Worm (Caenorhabditis elegans): Measurements from ENCODE around the gene ikke-1.

Gene ikke-1

ce11 chrIII:9017181-9017651 lies 33.3 kb downstream of the ikke-1 start, which contains the start of gene F59B2.12:
Gene F59B2.12 (plus strand): TSS chrIII:9017601.
- TF ChIP-seq efl-3 (GFP tag; optimal IDR thresholded peaks at IDR 0.05) (no peak), snu-23 (GFP tag; optimal IDR thresholded peaks at IDR 0.05) (no peak), lir-3 (tag; optimal IDR thresholded peaks at IDR 0.05; ENCODE audit: poor library complexity) (no peak), egl-13 (tag; optimal IDR thresholded peaks at IDR 0.05) (no peak), Y116A8C.19 (tag; optimal IDR thresholded peaks at IDR 0.05; ENCODE audit: borderline replicate concordance) (no peak), pag-3 (tag; optimal IDR thresholded peaks at IDR 0.05; ENCODE audit: borderline replicate concordance, insufficient read depth) (no peak), ztf-11 (tag; optimal IDR thresholded peaks at IDR 0.05) (no peak), nhr-19 (GFP tag; conservative IDR thresholded peaks at IDR 0.05) (no peak), vab-15 (tag; optimal IDR thresholded peaks at IDR 0.05) (no peak), grh-1 (GFP tag; IDR thresholded peaks at IDR 0.05) (no peak)

ce11 chrIII:9012309-9012708 lies 38.2 kb downstream of the ikke-1 start, which contains the start of gene F59B2.9:
Gene F59B2.9 (minus strand): TSS chrIII:9012409.
- no peak for TF ChIP-seq skn-1 (tag; optimal IDR thresholded peaks at IDR 0.05)
- TF ChIP-seq nhr-90 (tag; optimal IDR thresholded peaks at IDR 0.05; ENCODE audit: poor library complexity): no peak
- no peak for TF ChIP-seq F16B12.6 (tag; optimal IDR thresholded peaks at IDR 0.05)
- TF ChIP-seq irx-1 (tag; optimal IDR thresholded peaks at IDR 0.05): no peak
- no peak for TF ChIP-seq ama-1 (optimal IDR thresholded peaks at IDR 0.05)
- TF ChIP-seq jun-1 (tag; optimal IDR thresholded peaks at IDR 0.05): no peak
- no peak for TF ChIP-seq nhr-237 (tag; optimal IDR thresholded peaks at IDR 0.05)
- no peak for TF ChIP-seq ztf-11 (tag; optimal IDR thresholded peaks at IDR 0.05)
- TF ChIP-seq pag-3 (tag; optimal IDR thresholded peaks at IDR 0.05; ENCODE audit: borderline replicate concordance, insufficient read depth): no peak
- TF ChIP-seq fkh-4 (tag; optimal IDR thresholded peaks at IDR 0.05; ENCODE audit: borderline replicate concordance): no peak
- no peak for TF ChIP-seq egl-13 (tag; optimal IDR thresholded peaks at IDR 0.05)
- no peak for TF ChIP-seq lin-14 (GFP tag; optimal IDR thresholded peaks at IDR 0.05)
- TF ChIP-seq ceh-8 (GFP tag; optimal IDR thresholded peaks at IDR 0.05): no peak
- TF ChIP-seq tbx-2 (tag; optimal IDR thresholded peaks at IDR 0.05): no peak
- TF ChIP-seq alr-1 (tag; optimal IDR thresholded peaks at IDR 0.05; ENCODE audit: borderline replicate concordance): no peak
- TF ChIP-seq pax-3 (tag; optimal IDR thresholded peaks at IDR 0.05): no peak
- no peak for TF ChIP-seq vab-15 (tag; optimal IDR thresholded peaks at IDR 0.05)
- no peak for TF ChIP-seq elt-2 (tag; optimal IDR thresholded peaks at IDR 0.05)

- no peak for TF ChIP-seq mdl-1 (tag; optimal IDR thresholded peaks at IDR 0.05)
- no peak for TF ChIP-seq C04F5.9 (tag; optimal IDR thresholded peaks at IDR 0.05)
- TF ChIP-seq pqm-1 (tag; optimal IDR thresholded peaks at IDR 0.05): no peak
- no peak for TF ChIP-seq ceh-88 (GFP tag; IDR thresholded peaks at IDR 0.05)
- TF ChIP-seq dsc-1 (tag; optimal IDR thresholded peaks at IDR 0.05): no peak
- no peak for TF ChIP-seq ceh-82 (tag; optimal IDR thresholded peaks at IDR 0.05)
- TF ChIP-seq lin-14 (GFP tag; optimal IDR thresholded peaks at IDR 0.05): no peak
- TF ChIP-seq efl-3 (GFP tag; optimal IDR thresholded peaks at IDR 0.05): no peak
- TF ChIP-seq nhr-12 (tag; optimal IDR thresholded peaks at IDR 0.05): no peak
- no peak for TF ChIP-seq fos-1 (tag; optimal IDR thresholded peaks at IDR 0.05)
- TF ChIP-seq tlp-1 (tag; optimal IDR thresholded peaks at IDR 0.05): no peak
These were observed 40.5 kb downstream of the ikke-1 start, which contains the start of gene F59B2.8 for ce11 chrIII:9010047-9010446. Gene F59B2.8 (minus strand): TSS chrIII:9010197.

- TF ChIP-seq elt-2 (tag; optimal IDR thresholded peaks at IDR 0.05) (peak; percentile 59), egl-13 (tag; optimal IDR thresholded peaks at IDR 0.05) (no peak), blmp-1 (tag; optimal IDR thresholded peaks at IDR 0.05) (no peak), unc-130 (tag; optimal IDR thresholded peaks at IDR 0.05) (no peak), lin-14 (GFP tag; optimal IDR thresholded peaks at IDR 0.05) (peak; percentile 70), rnt-1 (tag; optimal IDR thresholded peaks at IDR 0.05) (peak; percentile 30), zag-1 (tag; optimal IDR thresholded peaks at IDR 0.05) (no peak), C16A3.4 (tag; optimal IDR thresholded peaks at IDR 0.05) (peak; percentile 3), lsy-2 (tag; optimal IDR thresholded peaks at IDR 0.05) (peak in 1 of 2 experiments; percentile 21), sox-4 (tag; optimal IDR thresholded peaks at IDR 0.05) (no peak), dsc-1 (tag; optimal IDR thresholded peaks at IDR 0.05) (no peak)
These were observed 43.3 kb downstream of the ikke-1 start for ce11 chrIII:9007183-9007582.

Data from whole organism, L1 larva.